Fruit fly (Drosophila melanogaster) whole organism, pupa: Measurements from ENCODE around the gene CG12766.

ENCODE experiments used
- CG10348 ChIP-seq: fragments of 200-800 bp; sonication (Bioruptor generic); IDR thresholded peaks from 2 replicates; pipeline ENCODE4 v1.3.6; 2022; ENCODE audit warnings: missing biosample characterization, missing genetic modification characterization
- CG12605 ChIP-seq: fragments of 200-800 bp; sonication (Bioruptor generic); IDR thresholded peaks from 2 replicates; pipeline ENCODE4 v1.3.6; 2022; ENCODE audit warnings: missing biosample characterization, missing genetic modification characterization
- CG13204 ChIP-seq: fragments of 200-800 bp; sonication (Bioruptor generic); optimal IDR thresholded peaks from 2 replicates; lab custom pipeline; 2018; ENCODE audit warnings: missing biosample characterization, mild to moderate bottlenecking, missing genetic modification characterization, moderate library complexity
- CG14655 ChIP-seq: fragments of 200-800 bp; sonication (Bioruptor generic); optimal IDR thresholded peaks from 3 replicates; lab custom pipeline; 2017; ENCODE audit warnings: mild to moderate bottlenecking, missing biosample characterization, missing genetic modification reagents, missing genetic modification characterization
- CG15710 ChIP-seq: fragments of 200-800 bp; sonication (Bioruptor generic); optimal IDR thresholded peaks from 2 replicates; lab custom pipeline; 2018; ENCODE audit warnings: missing biosample characterization, mild to moderate bottlenecking, missing genetic modification characterization, moderate library complexity
- CG17806 ChIP-seq: fragments of 200-800 bp; sonication (Bioruptor generic); optimal IDR thresholded peaks from 2 replicates; lab custom pipeline; 2018; ENCODE audit warnings: missing biosample characterization, mild to moderate bottlenecking, missing genetic modification characterization, moderate library complexity
- CG32121 ChIP-seq: fragments of 200-800 bp; sonication (Bioruptor generic); IDR thresholded peaks from 2 replicates; pipeline ENCODE4 v1.3.6; 2022; ENCODE audit warnings: missing biosample characterization, missing genetic modification characterization
- CG34367 ChIP-seq: fragments of 200-800 bp; sonication (Bioruptor generic); optimal IDR thresholded peaks from 2 replicates; lab custom pipeline; 2018; ENCODE audit warnings: missing biosample characterization, mild to moderate bottlenecking, missing genetic modification characterization
- CG4496 ChIP-seq: fragments of 200-800 bp; sonication (Bioruptor generic); IDR thresholded peaks from 3 replicates; pipeline ENCODE4 v1.3.6; 2022; ENCODE audit warnings: missing biosample characterization, missing genetic modification characterization
- CG8159 ChIP-seq: fragments of 200-800 bp; sonication (Bioruptor generic); optimal IDR thresholded peaks from 3 replicates; lab custom pipeline; 2018; ENCODE audit warnings: missing biosample characterization, mild to moderate bottlenecking, missing genetic modification characterization, moderate library complexity
- CG8301 ChIP-seq: fragments of 200-800 bp; sonication (Bioruptor generic); optimal IDR thresholded peaks from 2 replicates; lab custom pipeline; 2018; ENCODE audit warnings: missing biosample characterization, mild to moderate bottlenecking, missing genetic modification characterization
- CG9948 ChIP-seq: fragments of 200-800 bp; sonication (Bioruptor generic); optimal IDR thresholded peaks from 2 replicates; lab custom pipeline; 2018; ENCODE audit warnings: missing biosample characterization, mild to moderate bottlenecking, missing genetic modification characterization, moderate library complexity
- D1 ChIP-seq: fragments of 200-800 bp; sonication (Bioruptor generic); optimal IDR thresholded peaks from 2 replicates; lab custom pipeline; 2018; ENCODE audit warnings: missing biosample characterization, mild to moderate bottlenecking, missing genetic modification characterization, moderate library complexity
- EcR ChIP-seq: fragments of 200-800 bp; sonication (Bioruptor generic); optimal IDR thresholded peaks from 3 replicates; lab custom pipeline; 2019; ENCODE audit warnings: missing biosample characterization, missing genetic modification characterization, mild to moderate bottlenecking, moderate library complexity, missing genetic modification reagents
- Ets98B ChIP-seq: fragments of 200-800 bp; sonication (Bioruptor generic); IDR thresholded peaks from 2 replicates; pipeline ENCODE4 v1.3.6; 2022; ENCODE audit warnings: missing biosample characterization, missing genetic modification characterization
- Pif1A ChIP-seq: fragments of 200-800 bp; sonication (Bioruptor generic); optimal IDR thresholded peaks from 3 replicates; lab custom pipeline; 2016; ENCODE audit warnings: missing biosample characterization, missing genetic modification characterization
- Pif1B ChIP-seq: fragments of 200-800 bp; sonication (Bioruptor generic); optimal IDR thresholded peaks from 3 replicates; lab custom pipeline; 2016; ENCODE audit warnings: missing biosample characterization, missing genetic modification characterization
- Snoo ChIP-seq: fragments of 200-800 bp; sonication (Bioruptor generic); optimal IDR thresholded peaks from 3 replicates; lab custom pipeline; 2017; ENCODE audit warnings: missing biosample characterization, mild to moderate bottlenecking, missing genetic modification characterization, inconsistent platforms
- fd96Ca ChIP-seq: fragments of 200-800 bp; sonication (Bioruptor generic); IDR thresholded peaks from 3 replicates; pipeline ENCODE4 v1.3.6; 2022; ENCODE audit warnings: missing biosample characterization, missing genetic modification characterization
- gl ChIP-seq: fragments of 200-800 bp; sonication (Bioruptor generic); optimal IDR thresholded peaks from 2 replicates; lab custom pipeline; 2018; ENCODE audit warnings: missing biosample characterization, mild to moderate bottlenecking, missing genetic modification characterization
- rn ChIP-seq: fragments of 200-800 bp; sonication (Bioruptor generic); IDR thresholded peaks from 2 replicates; pipeline ENCODE4 v1.3.6; 2022; ENCODE audit warnings: missing biosample characterization, missing genetic modification characterization

CG12766 gene

dm6 chr3L:3970372-3971031 is 30.6 kb upstream of the CG12766 start:
- TF ChIP-seq CG8159, result no peak
- TF ChIP-seq Ets98B (GFP tag; lab: Robert Waterston, UW), result no peak

DNA sequence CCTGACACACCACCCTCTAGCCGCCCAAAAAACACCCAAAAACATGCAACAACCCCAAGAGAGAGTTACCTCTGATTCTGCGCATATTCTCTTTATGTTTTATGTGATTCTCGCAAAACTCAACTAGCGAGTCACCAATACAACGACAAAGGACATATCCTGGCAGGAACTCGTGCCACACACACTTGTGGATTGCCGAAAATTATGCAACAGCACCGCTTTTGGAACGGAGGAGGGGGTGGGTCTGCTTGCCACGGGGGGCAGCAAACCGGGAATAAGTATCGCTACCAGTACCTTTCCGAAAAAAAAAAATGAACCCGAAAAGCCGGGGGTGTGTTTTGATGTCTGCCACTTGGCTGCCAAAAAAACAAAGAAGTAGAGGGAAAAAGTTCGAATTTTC is 25.2 kb upstream of the CG12766 start:
- TF ChIP-seq Ets98B (GFP tag; lab: Robert Waterston, UW) (no peak), D1 (tag; lab: Kevin White, UChicago) (no peak), EcR (no peak), CG14655 (GFP tag; lab: Kevin White, UChicago) (no peak), rn (no peak), CG4496 (GFP tag; lab: Robert Waterston, UW) (no peak), CG15710 (tag; lab: Kevin White, UChicago) (no peak), CG12605 (GFP tag; lab: Robert Waterston, UW) (peak; percentile 92)
- TF ChIP-seq, all 21 proteins: peak for 1

DNA sequence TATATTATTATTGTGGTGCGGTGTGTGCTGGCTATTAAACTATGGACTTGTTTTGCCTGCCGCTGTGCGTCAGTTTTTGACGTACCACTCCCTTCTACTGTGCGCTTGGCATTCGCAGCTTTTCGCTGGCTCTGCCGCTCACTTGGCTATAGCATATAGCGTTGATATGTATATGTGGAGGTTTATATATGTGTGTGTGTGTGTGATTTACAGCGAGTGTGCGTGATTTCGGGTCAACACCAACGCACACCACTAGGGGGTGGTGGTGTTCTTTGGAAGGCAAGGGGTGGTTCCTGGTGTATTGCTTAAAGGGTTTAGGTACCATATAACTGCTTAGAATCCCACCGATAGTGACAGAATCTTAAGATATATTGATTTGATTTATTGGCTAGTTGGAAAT is 24.7 kb upstream of the CG12766 start, which contains the start of gene CG12605:
TSS of gene CG12605 (minus strand) at position 101 of the 400 bp plus-strand sequence.
- TF ChIP-seq CG8159, result no peak
- no peak for TF ChIP-seq CG4496 (GFP tag; lab: Robert Waterston, UW)
- no peak for TF ChIP-seq gl (tag; lab: Kevin White, UChicago)
- TF ChIP-seq CG34367 (tag; lab: Kevin White, UChicago), result no peak

DNA sequence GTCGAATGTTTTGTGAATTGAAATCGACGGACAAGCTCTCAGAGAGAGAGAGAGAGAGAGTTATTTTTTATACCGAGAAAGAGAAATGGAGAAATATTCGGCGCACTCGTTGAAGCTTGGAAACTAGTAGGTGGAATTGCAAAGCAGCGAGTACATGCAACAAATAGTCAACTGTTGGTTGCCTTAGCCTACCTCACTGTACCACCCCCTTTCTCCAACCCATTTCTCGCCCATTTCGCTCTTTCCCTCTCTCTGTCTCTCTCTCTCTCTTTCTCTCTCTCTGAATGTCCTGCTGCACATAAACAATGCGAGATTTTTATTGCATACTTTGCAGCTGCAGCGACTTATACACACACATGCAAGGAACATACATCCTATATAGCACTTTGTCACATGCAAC is 24.1 kb upstream of the CG12766 start:
- TF ChIP-seq Pif1B (GFP tag; lab: Kevin White, UChicago), result no peak
- TF ChIP-seq CG12605 (GFP tag; lab: Robert Waterston, UW), result peak; percentile 73; the same call in 1 of the 2 replicates

dm6 chr3L:3960877-3961417 is 21.0 kb upstream of the CG12766 start:
- no peak for TF ChIP-seq Snoo (tag; lab: Kevin White, UChicago)
- TF ChIP-seq CG34367 (tag; lab: Kevin White, UChicago), result no peak
- TF ChIP-seq CG8301 (tag; lab: Kevin White, UChicago), result no peak
- TF ChIP-seq rn, result no peak
- TF ChIP-seq CG32121 (GFP tag; lab: Robert Waterston, UW), result no peak
- TF ChIP-seq CG12605 (GFP tag; lab: Robert Waterston, UW), result no peak
- TF ChIP-seq fd96Ca (GFP tag; lab: Robert Waterston, UW), result no peak
- no peak for TF ChIP-seq CG9948 (tag; lab: Kevin White, UChicago)
- TF ChIP-seq CG17806 (tag; lab: Kevin White, UChicago), result no peak
- no peak for TF ChIP-seq Pif1B (GFP tag; lab: Kevin White, UChicago)
- no peak for TF ChIP-seq CG14655 (GFP tag; lab: Kevin White, UChicago)
- no peak for TF ChIP-seq CG4496 (GFP tag; lab: Robert Waterston, UW)
- TF ChIP-seq CG15710 (tag; lab: Kevin White, UChicago), result no peak

DNA sequence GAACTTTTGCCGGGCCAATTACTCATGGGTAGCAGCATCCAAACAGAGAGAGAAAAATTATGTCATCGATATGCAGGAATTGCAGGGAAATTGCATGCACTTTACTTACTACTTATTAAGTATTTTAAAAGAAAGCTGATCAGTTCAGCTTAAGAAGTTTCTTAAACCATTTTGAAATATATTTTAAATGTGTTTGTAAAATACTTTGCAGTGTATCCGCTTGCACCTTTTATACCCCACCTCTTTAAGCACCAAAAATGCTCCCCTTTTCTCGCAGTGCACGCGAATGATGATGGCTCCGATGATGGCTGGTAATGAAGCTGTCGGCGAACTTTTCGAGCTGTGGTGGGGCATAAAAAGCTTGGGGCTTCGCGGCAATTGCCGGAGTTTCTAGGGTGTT is 12.5 kb upstream of the CG12766 start, which contains the start of gene CG14984:
TSS of gene CG14984 (minus strand) at position 83 of the 400 bp plus-strand sequence.
- TF ChIP-seq CG8159 (peak; percentile 90), D1 (tag; lab: Kevin White, UChicago) (peak; percentile 19), CG32121 (GFP tag; lab: Robert Waterston, UW) (no peak), CG10348 (GFP tag; lab: Robert Waterston, UW) (0 out of 2 replicates have a peak, but pooled peaks have one; percentile 29), Pif1B (GFP tag; lab: Kevin White, UChicago) (peak; percentile 71), Pif1A (GFP tag; lab: Kevin White, UChicago) (peak; percentile 75), EcR (no peak), CG8301 (tag; lab: Kevin White, UChicago) (peak; percentile 85), CG17806 (tag; lab: Kevin White, UChicago) (peak; percentile 89), fd96Ca (GFP tag; lab: Robert Waterston, UW) (peak; percentile 84), rn (peak; percentile 69), CG14655 (GFP tag; lab: Kevin White, UChicago) (peak; percentile 89), CG34367 (tag; lab: Kevin White, UChicago) (peak; percentile 63), CG4496 (GFP tag; lab: Robert Waterston, UW) (peak; percentile 79), CG12605 (GFP tag; lab: Robert Waterston, UW) (peak; percentile 88), Ets98B (GFP tag; lab: Robert Waterston, UW) (peak; percentile 74), CG9948 (tag; lab: Kevin White, UChicago) (peak; percentile 89), CG13204 (GFP tag; lab: Kevin White, UChicago) (peak; percentile 36), Snoo (tag; lab: Kevin White, UChicago) (peak; percentile 61), gl (tag; lab: Kevin White, UChicago) (peak; percentile 78), CG15710 (tag; lab: Kevin White, UChicago) (peak; percentile 85)
- TF ChIP-seq, all 21 proteins: peak for 19
